Worm (Caenorhabditis elegans): Measurements from ENCODE around the gene cox-16.

DNA sequence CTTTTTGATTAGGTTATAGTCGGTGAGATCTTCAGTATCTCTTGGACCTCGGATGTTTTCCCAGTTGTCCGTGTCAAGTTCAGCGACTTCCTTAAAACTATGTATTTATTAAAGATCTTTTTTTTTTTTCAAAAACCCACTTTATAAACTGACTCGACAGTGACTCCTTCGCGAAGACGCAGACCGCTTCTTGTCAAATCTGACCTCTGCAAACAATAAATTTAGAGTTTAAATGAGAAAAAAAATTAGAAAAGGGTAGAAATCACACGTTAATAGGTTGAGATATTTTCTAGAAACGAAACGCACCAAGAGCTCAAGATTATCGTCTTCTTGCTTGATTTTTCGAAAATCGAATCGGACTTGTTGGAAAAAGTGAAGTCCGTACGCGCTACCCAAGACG is 269 bp downstream of the cox-16 start, which contains the start of gene C24G6.8:
- no peak for TF ChIP-seq elt-1 (tag; optimal IDR thresholded peaks at IDR 0.05; ENCODE audit: borderline replicate concordance, insufficient read depth)
- TF ChIP-seq snpc-4 (tag; optimal IDR thresholded peaks at IDR 0.05): no peak
- TF ChIP-seq nhr-12 (tag; optimal IDR thresholded peaks at IDR 0.05): no peak
- no peak for TF ChIP-seq nhr-76 (tag; optimal IDR thresholded peaks at IDR 0.05)
- TF ChIP-seq unc-62 (GFP tag; optimal IDR thresholded peaks at IDR 0.05): no peak
- no peak for TF ChIP-seq lin-13 (tag; optimal IDR thresholded peaks at IDR 0.05)
- TF ChIP-seq elt-3 (tag; optimal IDR thresholded peaks at IDR 0.05): no peak
- no peak for TF ChIP-seq mep-1 (tag; optimal IDR thresholded peaks at IDR 0.05)
- TF ChIP-seq ztf-11 (tag; optimal IDR thresholded peaks at IDR 0.05): no peak
- TF ChIP-seq mab-5 (tag; optimal IDR thresholded peaks at IDR 0.05): no peak

Measured in whole organism, mixed stage, embryonic.